Fruit fly (Drosophila melanogaster): ENCODE measurements around the gene CG11668.

DNA sequence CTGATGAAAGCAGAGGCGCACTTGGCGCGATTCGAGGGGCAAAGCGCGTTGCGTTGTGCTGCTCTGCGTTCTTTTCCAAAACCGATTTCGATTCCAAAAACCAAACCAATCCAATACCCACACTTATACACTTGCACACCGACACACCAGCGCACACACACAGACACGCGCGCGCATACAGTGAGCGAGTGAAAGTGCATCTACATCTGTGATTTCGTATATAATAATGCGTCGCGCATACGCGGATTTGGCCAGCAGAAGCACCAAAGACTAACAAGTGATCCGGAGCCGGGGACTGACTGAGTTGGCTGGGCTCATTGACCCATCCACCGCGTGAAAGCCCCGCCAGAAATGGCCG lies 40.0 kb upstream of the CG11668 start:
- TF ChIP-seq Jra (GFP tag; optimal IDR thresholded peaks at IDR 0.05) (no peak), Vsx2 (GFP tag; optimal IDR thresholded peaks at IDR 0.05; ENCODE audit: partially characterized antibody) (no peak)

All from whole organism, wandering third instar larva.